Fruit fly (Drosophila melanogaster) whole organism, embryonic: ENCODE measurements around the gene SppL.
A peak's percentile ranks its signal among the peaks of the same experiment; 100 is the strongest.

ENCODE experiments used
- Bgb ChIP-seq: fragments of 200-800 bp; sonication (Bioruptor generic); IDR thresholded peaks from 2 replicates; pipeline ENCODE4 v1.3.6; 2022; ENCODE audit warnings: missing biosample characterization, missing genetic modification characterization; ENCODE audit not compliant: partially characterized antibody
- CG11085 ChIP-seq: fragments of 200-800 bp; sonication (Bioruptor generic); IDR thresholded peaks from 2 replicates; pipeline ENCODE4 v1.3.6; 2022; ENCODE audit warnings: missing biosample characterization, missing genetic modification characterization
- CG11093 ChIP-seq: fragments of 200-800 bp; sonication (Bioruptor generic); IDR thresholded peaks from 3 replicates; pipeline ENCODE4 v1.3.6; 2022; ENCODE audit warnings: missing biosample characterization, missing genetic modification characterization
- CG11696 ChIP-seq: fragments of 200-800 bp; sonication (Bioruptor generic); IDR thresholded peaks from 2 replicates; pipeline ENCODE4 v1.3.6; 2022; ENCODE audit warnings: missing biosample characterization, missing genetic modification characterization
- CG12104 ChIP-seq: fragments of 200-800 bp; sonication (Bioruptor generic); optimal IDR thresholded peaks from 3 replicates; lab custom pipeline; 2016; ENCODE audit warnings: missing biosample characterization, missing genetic modification characterization
- CG12299 ChIP-seq: fragments of 200-800 bp; sonication (Bioruptor generic); optimal IDR thresholded peaks from 2 replicates; lab custom pipeline; 2018; ENCODE audit warnings: missing biosample characterization, mild to moderate bottlenecking, missing genetic modification characterization
- CG1233 ChIP-seq: fragments of 200-800 bp; sonication (Bioruptor generic); optimal IDR thresholded peaks from 4 replicates; lab custom pipeline; 2018; ENCODE audit warnings: missing biosample characterization, mild to moderate bottlenecking, missing genetic modification characterization
- CG12659 ChIP-seq: fragments of 200-800 bp; sonication (Bioruptor generic); optimal IDR thresholded peaks from 3 replicates; lab custom pipeline; 2017; ENCODE audit warnings: mild to moderate bottlenecking, missing biosample characterization, missing genetic modification reagents, missing genetic modification characterization
- CG13123 ChIP-seq: fragments of 200-800 bp; sonication (Bioruptor generic); optimal IDR thresholded peaks from 2 replicates; lab custom pipeline; 2016; ENCODE audit warnings: missing biosample characterization, missing genetic modification characterization
- CG14667 ChIP-seq: fragments of 200-800 bp; sonication (Bioruptor generic); IDR thresholded peaks from 2 replicates; pipeline ENCODE4 v1.3.6; 2022; ENCODE audit warnings: missing biosample characterization, missing genetic modification characterization
- CG15269 ChIP-seq: fragments of 200-800 bp; sonication (Bioruptor generic); optimal IDR thresholded peaks from 2 replicates; lab custom pipeline; 2018; ENCODE audit warnings: missing biosample characterization, mild to moderate bottlenecking, missing genetic modification characterization, moderate library complexity
- CG1602 ChIP-seq: fragments of 200-800 bp; sonication (Bioruptor generic); optimal IDR thresholded peaks from 3 replicates; lab custom pipeline; 2016; ENCODE audit warnings: missing biosample characterization, missing genetic modification characterization
- CG2875 ChIP-seq: fragments of 200-800 bp; sonication (Bioruptor generic); optimal IDR thresholded peaks from 2 replicates; lab custom pipeline; 2017; ENCODE audit warnings: missing biosample characterization, mild to moderate bottlenecking, missing genetic modification characterization, missing genetic modification reagents
- CG3407 ChIP-seq: fragments of 200-800 bp; sonication (Bioruptor generic); optimal IDR thresholded peaks from 2 replicates; lab custom pipeline; 2018; ENCODE audit warnings: missing biosample characterization, mild to moderate bottlenecking, missing genetic modification characterization
- CG4617 ChIP-seq: fragments of 200-800 bp; sonication (Bioruptor generic); optimal IDR thresholded peaks from 3 replicates; lab custom pipeline; 2016; ENCODE audit warnings: missing biosample characterization, missing genetic modification characterization, borderline replicate concordance
- CG4820 ChIP-seq: fragments of 200-800 bp; sonication (Bioruptor generic); optimal IDR thresholded peaks from 3 replicates; lab custom pipeline; 2016; ENCODE audit warnings: missing biosample characterization, missing genetic modification characterization
- CG8359 ChIP-seq: fragments of 200-800 bp; sonication (Bioruptor generic); optimal IDR thresholded peaks from 2 replicates; lab custom pipeline; 2017; ENCODE audit warnings: missing biosample characterization, mild to moderate bottlenecking, missing genetic modification characterization, borderline replicate concordance
- CG9727 ChIP-seq: fragments of 200-800 bp; sonication (Bioruptor generic); optimal IDR thresholded peaks from 3 replicates; lab custom pipeline; 2017; ENCODE audit warnings: missing biosample characterization, mild to moderate bottlenecking, missing genetic modification characterization
- CG9876 ChIP-seq: fragments of 200-800 bp; sonication (Bioruptor generic); optimal IDR thresholded peaks from 2 replicates; lab custom pipeline; 2016; ENCODE audit warnings: missing biosample characterization, missing genetic modification characterization
- Camta ChIP-seq: fragments of 200-800 bp; sonication (Bioruptor generic); optimal IDR thresholded peaks from 2 replicates; lab custom pipeline; 2016; ENCODE audit warnings: missing biosample characterization, missing genetic modification characterization
- D ChIP-seq, 2 experiments: fragments of 200-800 bp in 1 of 2; fragments of >200 bp in 1 of 2; sonication (Bioruptor generic) in 1 of 2; optimal IDR thresholded peaks; 2 replicates in 1 of 2; 3 replicates in 1 of 2; lab custom pipeline; 2017; ENCODE audit warnings: mild to moderate bottlenecking in 1 of 2, missing biosample characterization in 1 of 2, missing genetic modification characterization in 1 of 2, missing genetic modification reagents in 1 of 2
- Dek ChIP-seq: fragments of 200-800 bp; sonication (Bioruptor generic); optimal IDR thresholded peaks from 3 replicates; lab custom pipeline; 2019; ENCODE audit warnings: missing biosample characterization, mild to moderate bottlenecking, missing genetic modification characterization, moderate library complexity
- Dip2 ChIP-seq: fragments of 200-800 bp; sonication (Bioruptor generic); IDR thresholded peaks from 2 replicates; pipeline ENCODE4 v1.3.6; 2022; ENCODE audit warnings: missing biosample characterization, missing genetic modification characterization
- HLH3B ChIP-seq: fragments of 200-800 bp; sonication (Bioruptor generic); IDR thresholded peaks from 2 replicates; pipeline ENCODE4 v1.3.6; 2022; ENCODE audit warnings: missing biosample characterization, missing genetic modification characterization
- Hand ChIP-seq: fragments of 200-800 bp; sonication (Bioruptor generic); optimal IDR thresholded peaks from 2 replicates; lab custom pipeline; 2017; ENCODE audit warnings: mild to moderate bottlenecking, missing biosample characterization, missing genetic modification reagents, missing genetic modification characterization
- Sin3A ChIP-seq: fragments of >200 bp; optimal IDR thresholded peaks from 2 replicates; lab custom pipeline; 2018
- Six4 ChIP-seq: fragments of 200-800 bp; sonication (Bioruptor generic); optimal IDR thresholded peaks from 2 replicates; lab custom pipeline; 2016; ENCODE audit warnings: missing biosample characterization, missing genetic modification characterization
- Usf ChIP-seq: fragments of 200-800 bp; sonication (Bioruptor generic); optimal IDR thresholded peaks from 2 replicates; lab custom pipeline; 2017; ENCODE audit warnings: missing genotype, missing biosample characterization, missing genetic modification characterization
- YL-1 ChIP-seq: fragments of 200-800 bp; sonication (Bioruptor generic); optimal IDR thresholded peaks from 3 replicates; lab custom pipeline; 2017; ENCODE audit warnings: missing biosample characterization, mild to moderate bottlenecking, missing genetic modification characterization
- ap ChIP-seq: fragments of 200-800 bp; sonication (Bioruptor generic); IDR thresholded peaks from 2 replicates; pipeline ENCODE4 v1.3.6; 2022; ENCODE audit warnings: missing biosample characterization, missing genetic modification characterization
- ase ChIP-seq: fragments of 200-800 bp; sonication (Bioruptor generic); IDR thresholded peaks from 3 replicates; pipeline ENCODE4 v1.3.6; 2022; ENCODE audit warnings: missing biosample characterization, missing genetic modification characterization
- az2 ChIP-seq: fragments of 200-800 bp; sonication (Bioruptor generic); optimal IDR thresholded peaks from 3 replicates; lab custom pipeline; 2016; ENCODE audit warnings: missing biosample characterization, missing genetic modification characterization
- caup ChIP-seq: fragments of 200-800 bp; sonication (Bioruptor generic); optimal IDR thresholded peaks from 3 replicates; lab custom pipeline; 2017; ENCODE audit warnings: missing biosample characterization, mild to moderate bottlenecking, missing genetic modification characterization, moderate library complexity; ENCODE audit not compliant: severe bottlenecking
- danr ChIP-seq: fragments of 200-800 bp; sonication (Bioruptor generic); IDR thresholded peaks from 2 replicates; pipeline ENCODE4 v1.3.6; 2022; ENCODE audit warnings: missing biosample characterization, missing genetic modification characterization
- dmrt99B ChIP-seq: fragments of 200-800 bp; sonication (Bioruptor generic); optimal IDR thresholded peaks from 2 replicates; lab custom pipeline; 2018; ENCODE audit warnings: missing biosample characterization, mild to moderate bottlenecking, missing genetic modification characterization, moderate library complexity
- dysf ChIP-seq: fragments of 200-800 bp; sonication (Bioruptor generic); IDR thresholded peaks from 3 replicates; pipeline ENCODE4 v1.3.6; 2022; ENCODE audit warnings: missing biosample characterization, missing genetic modification characterization
- fd96Cb ChIP-seq: fragments of 200-800 bp; sonication (Bioruptor generic); optimal IDR thresholded peaks from 2 replicates; lab custom pipeline; 2018; ENCODE audit warnings: missing biosample characterization, mild to moderate bottlenecking, missing genetic modification characterization, moderate library complexity
- ftz-f1 ChIP-seq: fragments of 200-800 bp; sonication (Bioruptor generic); optimal IDR thresholded peaks from 2 replicates; lab custom pipeline; 2016; ENCODE audit warnings: missing biosample characterization, missing genetic modification characterization
- fu2 ChIP-seq: fragments of 200-800 bp; sonication (Bioruptor generic); optimal IDR thresholded peaks from 2 replicates; lab custom pipeline; 2016; ENCODE audit warnings: missing biosample characterization, missing genetic modification characterization
- gce ChIP-seq: fragments of 200-800 bp; sonication (Bioruptor generic); IDR thresholded peaks from 3 replicates; pipeline ENCODE4 v1.3.6; 2022; ENCODE audit warnings: missing biosample characterization, missing genetic modification characterization
- gcm ChIP-seq: fragments of 200-800 bp; sonication (Bioruptor generic); optimal IDR thresholded peaks from 2 replicates; lab custom pipeline; 2019; ENCODE audit warnings: missing biosample characterization, mild to moderate bottlenecking, missing genetic modification characterization, moderate library complexity
- knrl ChIP-seq: fragments of 200-800 bp; sonication (Bioruptor generic); IDR thresholded peaks from 3 replicates; pipeline ENCODE4 v1.3.6; 2022; ENCODE audit warnings: missing biosample characterization, missing genetic modification characterization; ENCODE audit not compliant: partially characterized antibody
- lilli ChIP-seq: fragments of 200-800 bp; sonication (Bioruptor generic); optimal IDR thresholded peaks from 3 replicates; lab custom pipeline; 2016; ENCODE audit warnings: missing biosample characterization, missing genetic modification characterization
- mld ChIP-seq: fragments of 200-800 bp; sonication (Bioruptor generic); IDR thresholded peaks from 3 replicates; pipeline ENCODE4 v1.3.6; 2022; ENCODE audit warnings: missing biosample characterization, missing genetic modification characterization; ENCODE audit not compliant: partially characterized antibody
- pan ChIP-seq, 4 experiments: fragments of >200 bp in 3 of 4; fragments of 200-800 bp in 1 of 4; sonication (Bioruptor generic) in 1 of 4; optimal IDR thresholded peaks in 3 of 4; IDR thresholded peaks in 1 of 4; 2 replicates each; pipeline versions ENCODE4 v1.3.6 to Lab custom; 2017 to 2022; ENCODE audit warnings: missing biosample characterization in 2 of 4, missing genetic modification characterization in 2 of 4, mixed read lengths in 1 of 4
- scrt ChIP-seq: fragments of 200-800 bp; sonication (Bioruptor generic); optimal IDR thresholded peaks from 2 replicates; lab custom pipeline; 2018; ENCODE audit warnings: missing biosample characterization, mild to moderate bottlenecking, missing genetic modification characterization, moderate library complexity
- tgo ChIP-seq: fragments of 200-800 bp; sonication (Bioruptor generic); IDR thresholded peaks from 3 replicates; pipeline ENCODE4 v1.3.6; 2022; ENCODE audit warnings: missing biosample characterization, missing genetic modification characterization
- trem ChIP-seq: fragments of 200-800 bp; optimal IDR thresholded peaks from 3 replicates; lab custom pipeline; 2019; ENCODE audit warnings: missing biosample characterization, mild to moderate bottlenecking, missing genetic modification characterization, moderate library complexity
- zfh1 ChIP-seq: fragments of 200-800 bp; sonication (Bioruptor generic); IDR thresholded peaks from 3 replicates; pipeline ENCODE4 v1.3.6; 2022; ENCODE audit warnings: missing biosample characterization, missing genetic modification characterization

Gene SppL

dm6 chr3R:25884301-25884700, 2.5 kb downstream of the SppL start (continued):
- TF ChIP-seq gcm (peak; percentile 74), caup (GFP tag; lab: Kevin White, UChicago) (no peak), CG12659 (GFP tag; lab: Kevin White, UChicago) (peak; percentile 57), CG9876 (GFP tag; lab: Kevin White, UChicago) (no peak), Bgb (GFP tag; lab: Robert Waterston, UW) (no peak), CG11696 (GFP tag; lab: Robert Waterston, UW) (0 out of 2 replicates have a peak, but pooled peaks have one; percentile 6), knrl (GFP tag; lab: Robert Waterston, UW) (no peak), fu2 (GFP tag; lab: Kevin White, UChicago) (no peak), CG2875 (peak; percentile 65), tgo (GFP tag; lab: Robert Waterston, UW) (peak; percentile 46; the same call in 2 of the 3 replicates), scrt (peak; percentile 10), Dip2 (GFP tag; lab: Robert Waterston, UW) (no peak), CG1602 (GFP tag; lab: Kevin White, UChicago) (peak; percentile 65), pan (optimal IDR thresholded peaks at IDR 0.05; lab: Kevin White, UChicago) (no peak), pan (GFP tag; optimal IDR thresholded peaks at IDR 0.05 in 1 of 2, IDR thresholded peaks at IDR 0.05 in 1 of 2) (peak in 1 of 2 experiments; percentile 68), Usf (GFP tag; lab: Kevin White, UChicago) (no peak), HLH3B (peak; percentile 67), CG1233 (GFP tag; lab: Kevin White, UChicago) (peak; percentile 24), ase (GFP tag; lab: Robert Waterston, UW) (no peak), zfh1 (GFP tag; lab: Robert Waterston, UW) (peak; percentile 45; the same call in 1 of the 3 replicates), D (optimal IDR thresholded peaks at IDR 0.05; lab: Kevin White, UChicago) (no peak), D (GFP tag; optimal IDR thresholded peaks at IDR 0.05; lab: Kevin White, UChicago) (peak; percentile 70), Camta (GFP tag; lab: Kevin White, UChicago) (peak; percentile 46), CG11085 (GFP tag; lab: Robert Waterston, UW) (no peak), lilli (peak; percentile 3), Six4 (GFP tag; lab: Kevin White, UChicago) (peak; percentile 55), CG12299 (tag; lab: Kevin White, UChicago) (peak; percentile 19), az2 (GFP tag; lab: Kevin White, UChicago) (peak; percentile 64), CG11093 (GFP tag; lab: Robert Waterston, UW) (peak; percentile 42; the same call in 1 of the 3 replicates), Sin3A (no peak), gce (GFP tag; lab: Robert Waterston, UW) (peak; percentile 45; the same call in 1 of the 3 replicates), CG12104 (peak; percentile 54), ftz-f1 (GFP tag; lab: Kevin White, UChicago) (no peak), fd96Cb (tag; lab: Kevin White, UChicago) (peak; percentile 83), CG3407 (GFP tag; lab: Kevin White, UChicago) (peak; percentile 59), CG4617 (GFP tag; lab: Kevin White, UChicago) (no peak), YL-1 (no peak), mld (no peak), trem (tag; lab: Kevin White, UChicago) (peak; percentile 69), CG13123 (GFP tag; lab: Kevin White, UChicago) (peak; percentile 3), Hand (no peak), CG15269 (peak; percentile 61), CG4820 (GFP tag; lab: Kevin White, UChicago) (peak; percentile 24), CG14667 (no peak), CG8359 (GFP tag; lab: Kevin White, UChicago) (peak; percentile 22), danr (GFP tag; lab: Robert Waterston, UW) (no peak), dysf (GFP tag; lab: Robert Waterston, UW) (peak; percentile 43; the same call in 1 of the 3 replicates), ap (peak; percentile 54; the same call in 1 of the 2 replicates), dmrt99B (tag; lab: Kevin White, UChicago) (peak; percentile 83), Dek (peak; percentile 7), CG9727 (GFP tag; lab: Kevin White, UChicago) (peak; percentile 77)
